Fruit fly (Drosophila melanogaster) Kc167 (cell line): Measurements from ENCODE around the gene CG45207.

Source experiments
- Sin3A ChIP-seq: fragments of >200 bp; optimal IDR thresholded peaks from 2 replicates; lab custom pipeline; 2018; ENCODE audit warnings: missing external identifiers
- h ChIP-seq: fragments of >200 bp; optimal IDR thresholded peaks from 3 replicates; lab custom pipeline; 2018; ENCODE audit warnings: missing external identifiers
- insv ChIP-seq: fragments of >200 bp; optimal IDR thresholded peaks from 3 replicates; lab custom pipeline; 2018; ENCODE audit warnings: missing external identifiers
- psq ChIP-seq: fragments of >200 bp; optimal IDR thresholded peaks from 2 replicates; lab custom pipeline; 2017; ENCODE audit warnings: missing external identifiers
- ttk ChIP-seq: sonication (Bioruptor generic); optimal IDR thresholded peaks from 2 replicates; lab custom pipeline; 2017; ENCODE audit warnings: missing external identifiers

DNA sequence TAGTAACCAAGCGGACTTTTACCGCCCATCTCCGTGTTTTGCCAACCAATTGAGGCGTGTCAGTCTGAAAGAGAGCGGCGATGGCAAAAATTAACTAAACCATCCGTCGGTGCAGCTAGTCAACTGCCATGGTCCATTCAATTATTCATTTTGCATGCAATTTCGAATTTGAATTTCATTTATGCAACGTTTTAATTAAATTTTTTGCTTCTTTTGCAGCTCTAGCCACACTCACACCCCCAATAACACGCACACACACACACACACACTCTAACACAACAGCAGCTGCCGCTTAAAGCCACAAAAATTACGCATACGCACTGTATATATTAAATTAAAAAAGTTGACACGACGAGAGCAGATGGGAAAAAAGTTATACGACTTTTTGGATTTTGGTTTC lies 6.2 kb downstream of the CG45207 start:
- no peak for TF ChIP-seq insv (lab: Kevin White, UChicago)
- no peak for TF ChIP-seq h
- no peak for TF ChIP-seq psq
- TF ChIP-seq ttk (lab: Kevin White, UChicago) = no peak
- no peak for TF ChIP-seq Sin3A
